Worm (Caenorhabditis elegans) whole organism, L3 larva: ENCODE measurements around the gene npr-10.

Experiments
- R02D3.7 ChIP-seq: fragments of 150-350 bp; optimal IDR thresholded peaks from 2 replicates; lab custom pipeline; 2014; ENCODE audit warnings: missing biosample characterization, missing genetic modification characterization
- ZK546.5 ChIP-seq: sonication (generic microtip); optimal IDR thresholded peaks from 2 replicates; lab custom pipeline; 2017; ENCODE audit warnings: missing biosample characterization, missing genetic modification characterization
- aly-2 ChIP-seq: fragments of 150-350 bp; optimal IDR thresholded peaks from 2 replicates; lab custom pipeline; 2014; ENCODE audit warnings: missing biosample characterization, missing genetic modification characterization
- egl-27 ChIP-seq: sonication (generic microtip); optimal IDR thresholded peaks from 4 replicates; lab custom pipeline; 2017; ENCODE audit warnings: missing biosample characterization, missing genetic modification reagents, missing genetic modification characterization
- mdl-1 ChIP-seq: fragments of 150-350 bp; optimal IDR thresholded peaks from 2 replicates; lab custom pipeline; 2014; ENCODE audit warnings: missing biosample characterization, missing genetic modification characterization
- mml-1 ChIP-seq: fragments of 150-350 bp; sonication (generic microtip); optimal IDR thresholded peaks from 3 replicates; lab custom pipeline; 2014; ENCODE audit warnings: missing biosample characterization, missing genetic modification characterization
- nhr-77 ChIP-seq: fragments of 150-350 bp; optimal IDR thresholded peaks from 2 replicates; lab custom pipeline; 2014; ENCODE audit warnings: missing biosample characterization, missing genetic modification characterization
- sea-2 ChIP-seq: fragments of 150-350 bp; sonication (generic microtip); optimal IDR thresholded peaks from 4 replicates; lab custom pipeline; 2014; ENCODE audit warnings: missing biosample characterization, missing genetic modification reagents, missing genetic modification characterization
- snpc-4 ChIP-seq: fragments of 150-350 bp; optimal IDR thresholded peaks from 2 replicates; lab custom pipeline; 2014; ENCODE audit warnings: missing biosample characterization, missing genetic modification characterization
- unc-39 ChIP-seq: sonication (generic microtip); optimal IDR thresholded peaks from 4 replicates; lab custom pipeline; 2017; ENCODE audit warnings: missing biosample characterization, missing genetic modification characterization
- unc-62 ChIP-seq: fragments of 150-350 bp; sonication (generic microtip); optimal IDR thresholded peaks from 4 replicates; lab custom pipeline; 2014; ENCODE audit warnings: missing biosample characterization, missing genetic modification reagents, missing genetic modification characterization

DNA sequence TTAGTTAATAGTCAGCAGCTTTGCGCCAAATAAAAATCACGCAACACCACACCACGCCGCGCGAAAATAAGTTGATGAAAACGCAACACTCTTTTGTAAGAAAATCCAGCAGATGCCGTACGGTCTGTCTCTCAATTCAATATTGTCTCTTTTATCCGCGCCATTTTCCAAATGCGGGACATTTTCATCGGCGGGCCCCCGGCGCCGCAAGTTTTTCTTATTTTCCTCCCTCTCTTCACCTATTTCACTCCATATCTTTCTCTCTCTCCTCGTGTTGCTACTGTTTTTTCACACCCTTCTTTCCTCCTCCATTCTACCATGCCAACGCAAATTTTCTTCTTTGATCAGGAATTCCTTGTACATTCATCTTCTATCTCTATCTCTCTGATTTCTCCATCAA, 26.2 kb downstream of the npr-10 start:
- TF ChIP-seq ZK546.5 (no peak), unc-62 (no peak), unc-39 (tag; lab: Kevin White, UChicago) (no peak), sea-2 (GFP tag; lab: Kevin White, UChicago) (no peak), nhr-77 (tag; lab: Kevin White, UChicago) (no peak), mml-1 (no peak), snpc-4 (tag; lab: Kevin White, UChicago) (no peak), mdl-1 (tag; lab: Kevin White, UChicago) (no peak), egl-27 (tag; lab: Kevin White, UChicago) (no peak), aly-2 (tag; lab: Kevin White, UChicago) (no peak), R02D3.7 (no peak)
